Worm (Caenorhabditis elegans): ENCODE results near the gene sul-1.

DNA sequence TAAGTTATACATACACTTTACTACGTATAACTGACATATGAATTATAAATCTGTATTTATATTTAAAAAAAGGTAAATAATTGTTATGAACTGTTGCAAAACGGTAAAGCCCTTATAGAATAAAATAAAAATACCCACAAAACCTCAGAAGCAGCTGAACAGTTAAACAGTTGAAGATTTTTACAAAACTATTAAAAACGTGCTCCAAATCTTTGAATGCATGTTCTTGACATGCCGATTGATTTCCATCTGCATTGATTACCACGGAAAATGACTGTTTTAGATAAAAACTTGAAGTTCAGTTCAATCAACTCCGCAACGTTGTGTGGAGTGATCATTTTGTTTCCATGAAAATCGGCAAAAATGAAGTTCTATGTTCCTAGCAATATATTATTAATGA lies 33.4 kb upstream of the sul-1 start, which contains the start of gene F11D5.7:
- TF ChIP-seq gmeb-1 (tag; optimal IDR thresholded peaks at IDR 0.05) (no peak), unc-62 (GFP tag; optimal IDR thresholded peaks at IDR 0.05) (no peak)
